Fruit fly (Drosophila melanogaster): ENCODE measurements around the gene CG13244.

- no peak for TF ChIP-seq pan (optimal IDR thresholded peaks at IDR 0.05)
- TF ChIP-seq psq (optimal IDR thresholded peaks at IDR 0.05) = no peak
- no peak for TF ChIP-seq usp (GFP tag; optimal IDR thresholded peaks at IDR 0.05)
- TF ChIP-seq Dll (optimal IDR thresholded peaks at IDR 0.05) = no peak
- TF ChIP-seq EcR (GFP tag; optimal IDR thresholded peaks at IDR 0.05) = no peak
- no peak for TF ChIP-seq CG8478 (optimal IDR thresholded peaks at IDR 0.05)
Measured at dm6 chr2L:15949457-15949856, 32.8 kb downstream of the CG13244 start.

Measured in whole organism.